Fruit fly (Drosophila melanogaster): ENCODE data around the gene CG17650.

Gene CG17650

dm6 chr2L:1720846-1721506 is 37.9 kb downstream of the CG17650 start:
- TF ChIP-seq CG33017 (tag; optimal IDR thresholded peaks at IDR 0.05), result no peak
- peak; percentile 38 for TF ChIP-seq CG12768 (GFP tag; optimal IDR thresholded peaks at IDR 0.05)
- peak; percentile 81 for TF ChIP-seq cic (GFP tag; optimal IDR thresholded peaks at IDR 0.05)
- TF ChIP-seq Mnt (GFP tag; optimal IDR thresholded peaks at IDR 0.05), result peak; percentile 16

DNA sequence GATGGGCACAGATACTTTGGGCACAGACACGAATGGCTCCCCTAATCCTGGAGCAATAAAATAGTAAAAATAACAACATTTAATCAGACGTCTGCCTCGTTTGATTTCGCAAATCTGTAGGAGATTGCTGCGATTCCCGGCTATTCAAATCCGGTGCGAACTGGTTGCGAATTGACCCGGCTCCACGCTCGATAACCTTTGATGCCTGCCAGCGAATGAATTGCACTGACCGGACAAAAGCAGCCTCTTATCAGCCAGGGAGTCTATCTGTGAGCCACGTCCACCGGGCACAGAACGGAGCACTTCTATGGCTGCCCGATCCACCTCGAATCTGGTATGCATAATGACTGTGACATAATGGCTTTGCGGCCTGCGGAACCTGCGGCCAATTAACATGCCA is 38.9 kb downstream of the CG17650 start:
- TF ChIP-seq ovo (GFP tag; optimal IDR thresholded peaks at IDR 0.05) (no peak), cnc (optimal IDR thresholded peaks at IDR 0.05) (no peak), Hr96 (GFP tag; optimal IDR thresholded peaks at IDR 0.05) (no peak), cic (GFP tag; optimal IDR thresholded peaks at IDR 0.05) (no peak), Crg-1 (GFP tag; optimal IDR thresholded peaks at IDR 0.05) (no peak), tj (GFP tag; optimal IDR thresholded peaks at IDR 0.05) (no peak), Mnt (GFP tag; optimal IDR thresholded peaks at IDR 0.05) (no peak), Clk (GFP tag; optimal IDR thresholded peaks at IDR 0.05) (no peak), CG1620 (GFP tag; optimal IDR thresholded peaks at IDR 0.05) (no peak), CG14711 (tag; optimal IDR thresholded peaks at IDR 0.05) (no peak), bab1 (GFP tag; optimal IDR thresholded peaks at IDR 0.05) (no peak), CG11617 (GFP tag; optimal IDR thresholded peaks at IDR 0.05) (no peak), toe (GFP tag; optimal IDR thresholded peaks at IDR 0.05) (no peak), kay (GFP tag; ENCODE audit: borderline replicate concordance) (no peak), CG12768 (GFP tag; optimal IDR thresholded peaks at IDR 0.05) (no peak), CG33017 (tag; optimal IDR thresholded peaks at IDR 0.05) (no peak), pad (GFP tag; optimal IDR thresholded peaks at IDR 0.05) (no peak), CG7045 (GFP tag; optimal IDR thresholded peaks at IDR 0.05) (no peak), CG5204 (GFP tag; optimal IDR thresholded peaks at IDR 0.05) (no peak), CG7101 (tag; optimal IDR thresholded peaks at IDR 0.05) (no peak)

DNA sequence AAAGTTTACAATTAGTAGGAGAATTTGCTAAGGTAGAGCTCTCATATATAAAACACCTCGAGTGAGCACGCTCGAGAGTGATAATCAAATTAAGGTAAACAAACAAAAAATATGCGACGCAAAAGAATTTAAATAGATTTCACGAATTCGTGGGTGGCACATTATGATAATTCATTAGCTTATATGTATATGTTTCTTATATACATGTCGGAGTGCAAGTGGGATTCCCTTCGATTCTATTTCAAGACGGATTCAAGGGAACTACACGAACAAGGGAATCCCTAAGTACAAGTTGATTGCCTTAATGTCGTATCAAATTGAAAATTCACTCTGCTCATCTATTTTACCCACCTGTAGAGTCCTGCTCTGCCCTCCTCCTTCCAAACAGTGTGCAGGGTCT is 41.6 kb downstream of the CG17650 start:
- no peak for TF ChIP-seq bab1 (GFP tag; optimal IDR thresholded peaks at IDR 0.05)

DNA sequence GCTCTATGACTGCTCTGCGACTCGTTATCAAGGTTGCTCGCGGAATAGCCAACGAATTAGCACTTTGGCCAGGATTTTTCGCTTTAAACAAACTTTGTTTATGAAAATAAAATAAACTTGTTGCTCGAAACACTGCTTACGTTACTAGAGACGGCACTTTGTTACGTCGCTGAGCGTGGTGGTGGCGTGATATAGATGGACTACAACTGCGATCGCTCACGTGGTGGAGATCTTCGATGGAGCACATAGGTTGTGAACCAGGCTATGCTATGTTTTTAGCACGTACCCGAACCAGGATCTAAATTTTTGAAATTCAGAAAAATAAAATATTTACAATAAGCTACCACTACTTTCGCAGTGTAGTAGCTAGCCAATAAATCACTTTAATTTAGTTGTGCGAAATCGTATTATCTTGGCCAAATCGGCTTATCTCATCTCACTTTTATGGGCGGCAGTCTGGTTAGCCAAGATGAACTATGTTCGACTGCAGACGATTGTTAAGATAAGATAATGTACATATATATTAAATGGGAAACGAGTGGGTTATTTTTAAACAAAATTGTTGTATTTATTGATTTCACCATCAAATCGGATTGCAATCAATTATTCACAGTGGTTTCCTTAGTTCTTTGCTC is 43.1 kb downstream of the CG17650 start, which contains the start of gene frtz:
frtz (minus strand) TSS at position 153 of the 635 bp plus-strand sequence.
- TF ChIP-seq kay (GFP tag; ENCODE audit: borderline replicate concordance) (no peak), tj (GFP tag; optimal IDR thresholded peaks at IDR 0.05) (no peak), CG11617 (GFP tag; optimal IDR thresholded peaks at IDR 0.05) (peak; percentile 18), Crg-1 (GFP tag; optimal IDR thresholded peaks at IDR 0.05) (no peak), toe (GFP tag; optimal IDR thresholded peaks at IDR 0.05) (no peak), bab1 (GFP tag; optimal IDR thresholded peaks at IDR 0.05) (peak; percentile 38), CG1620 (GFP tag; optimal IDR thresholded peaks at IDR 0.05) (no peak), Clk (GFP tag; optimal IDR thresholded peaks at IDR 0.05) (no peak), Hr96 (GFP tag; optimal IDR thresholded peaks at IDR 0.05) (no peak), Mnt (GFP tag; optimal IDR thresholded peaks at IDR 0.05) (peak; percentile 39)

dm6 chr2L:1710224-1710623 is 48.7 kb downstream of the CG17650 start, which contains the start of the genes CG17660 and mRpL48:
TSS of gene CG17660 (minus strand) at chr2L:1710421.
TSS of gene mRpL48 (plus strand) at chr2L:1710462.
- TF ChIP-seq kay (GFP tag; ENCODE audit: borderline replicate concordance) (no peak), tj (GFP tag; optimal IDR thresholded peaks at IDR 0.05) (no peak), Mnt (GFP tag; optimal IDR thresholded peaks at IDR 0.05) (peak; percentile 62), cnc (optimal IDR thresholded peaks at IDR 0.05) (no peak), CG7101 (tag; optimal IDR thresholded peaks at IDR 0.05) (peak; percentile 17), bab1 (GFP tag; optimal IDR thresholded peaks at IDR 0.05) (peak; percentile 32), CG33017 (tag; optimal IDR thresholded peaks at IDR 0.05) (no peak), CG14711 (tag; optimal IDR thresholded peaks at IDR 0.05) (peak; percentile 10), CG1620 (GFP tag; optimal IDR thresholded peaks at IDR 0.05) (peak; percentile 19), Clk (GFP tag; optimal IDR thresholded peaks at IDR 0.05) (no peak), CG12768 (GFP tag; optimal IDR thresholded peaks at IDR 0.05) (no peak), CG11617 (GFP tag; optimal IDR thresholded peaks at IDR 0.05) (peak; percentile 33), cic (GFP tag; optimal IDR thresholded peaks at IDR 0.05) (peak; percentile 22), ovo (GFP tag; optimal IDR thresholded peaks at IDR 0.05) (peak; percentile 40)

DNA sequence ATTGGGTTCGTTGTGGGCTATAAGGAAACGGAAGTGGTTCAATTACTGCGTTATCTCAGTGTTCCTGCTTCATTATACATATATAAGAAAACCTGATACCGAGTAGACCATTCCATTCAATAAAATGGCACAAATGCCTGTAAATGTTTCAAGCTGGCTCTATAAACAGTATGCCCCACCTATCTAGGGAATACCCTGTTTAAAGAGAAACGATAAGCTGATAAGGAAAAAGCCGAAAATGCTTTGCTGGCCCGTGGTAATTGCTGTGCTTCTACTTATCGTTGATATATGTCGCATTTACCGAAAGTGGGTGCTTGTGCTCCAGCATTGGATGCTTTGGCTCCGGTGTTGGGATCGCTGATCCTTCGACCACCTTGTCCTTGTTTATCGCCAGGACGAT is 49.6 kb downstream of the CG17650 start:
- TF ChIP-seq CG11617 (GFP tag; optimal IDR thresholded peaks at IDR 0.05) (no peak), CG33017 (tag; optimal IDR thresholded peaks at IDR 0.05) (no peak), bab1 (GFP tag; optimal IDR thresholded peaks at IDR 0.05) (no peak), cnc (optimal IDR thresholded peaks at IDR 0.05) (no peak), Hr96 (GFP tag; optimal IDR thresholded peaks at IDR 0.05) (no peak), CG14711 (tag; optimal IDR thresholded peaks at IDR 0.05) (no peak), CG12768 (GFP tag; optimal IDR thresholded peaks at IDR 0.05) (no peak), CG7045 (GFP tag; optimal IDR thresholded peaks at IDR 0.05) (no peak), ovo (GFP tag; optimal IDR thresholded peaks at IDR 0.05) (no peak), CG7101 (tag; optimal IDR thresholded peaks at IDR 0.05) (no peak), Clk (GFP tag; optimal IDR thresholded peaks at IDR 0.05) (no peak), CG5204 (GFP tag; optimal IDR thresholded peaks at IDR 0.05) (no peak), CG1620 (GFP tag; optimal IDR thresholded peaks at IDR 0.05) (no peak), tj (GFP tag; optimal IDR thresholded peaks at IDR 0.05) (no peak), cic (GFP tag; optimal IDR thresholded peaks at IDR 0.05) (no peak), Crg-1 (GFP tag; optimal IDR thresholded peaks at IDR 0.05) (no peak), toe (GFP tag; optimal IDR thresholded peaks at IDR 0.05) (no peak), kay (GFP tag; ENCODE audit: borderline replicate concordance) (no peak), Mnt (GFP tag; optimal IDR thresholded peaks at IDR 0.05) (no peak)
